Fruit fly (Drosophila melanogaster) Kc167 (cell line): ENCODE results near the gene AP-1mu.

Source experiments
- Myc ChIP-seq: fragments of >200 bp; optimal IDR thresholded peaks from 2 replicates; lab custom pipeline; 2017; ENCODE audit warnings: missing external identifiers
- Sin3A ChIP-seq: fragments of >200 bp; optimal IDR thresholded peaks from 2 replicates; lab custom pipeline; 2018; ENCODE audit warnings: missing external identifiers
- h ChIP-seq: fragments of >200 bp; optimal IDR thresholded peaks from 3 replicates; lab custom pipeline; 2018; ENCODE audit warnings: missing external identifiers
- insv ChIP-seq: fragments of >200 bp; optimal IDR thresholded peaks from 3 replicates; lab custom pipeline; 2018; ENCODE audit warnings: missing external identifiers
- psq ChIP-seq: fragments of >200 bp; optimal IDR thresholded peaks from 2 replicates; lab custom pipeline; 2017; ENCODE audit warnings: missing external identifiers
- ttk ChIP-seq: sonication (Bioruptor generic); optimal IDR thresholded peaks from 2 replicates; lab custom pipeline; 2017; ENCODE audit warnings: missing external identifiers

AP-1mu gene

DNA sequence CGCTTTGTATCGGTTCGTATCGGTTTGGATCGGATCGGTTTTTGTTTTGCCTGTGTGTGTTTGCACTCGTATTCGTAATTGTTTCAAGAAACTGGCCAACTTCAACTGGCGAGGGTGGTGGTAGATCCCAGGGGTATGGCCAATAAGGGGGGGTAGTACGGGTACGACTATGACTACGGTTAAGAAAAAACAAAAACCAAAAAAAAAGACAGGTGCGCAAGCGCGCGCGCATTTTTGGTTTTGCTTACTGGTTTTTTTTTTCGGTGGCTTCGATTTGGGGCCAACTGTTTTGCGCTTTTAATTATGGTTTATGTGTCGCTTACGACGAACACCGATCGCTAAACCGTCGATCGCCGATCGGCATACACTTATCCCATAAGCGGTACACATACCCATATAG, 35.5 kb upstream of the AP-1mu start:
- TF ChIP-seq psq (lab: Kevin White, UChicago) (no peak), ttk (no peak), Sin3A (lab: Kevin White, UChicago) (no peak), Myc (lab: Kevin White, UChicago) (no peak), insv (lab: Kevin White, UChicago) (no peak), h (lab: Kevin White, UChicago) (no peak)

DNA sequence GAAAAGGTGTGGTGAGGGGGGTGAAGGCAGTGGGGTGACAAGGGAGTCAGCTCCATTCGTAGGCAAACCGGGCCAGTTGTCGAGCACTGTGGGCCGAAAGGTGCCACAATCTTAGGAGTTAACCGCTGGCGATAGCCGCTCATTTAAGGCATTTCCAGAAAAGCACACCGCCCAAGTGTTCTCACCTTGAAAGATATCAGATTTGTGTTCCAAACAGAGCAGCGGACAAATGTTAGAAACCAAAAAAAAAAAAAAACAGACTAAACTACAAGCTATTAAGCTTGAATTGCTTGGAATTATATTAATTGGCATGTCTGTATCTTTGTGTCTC, 34.9 kb upstream of the AP-1mu start:
- TF ChIP-seq ttk, result no peak
- no peak for TF ChIP-seq Sin3A (lab: Kevin White, UChicago)
- no peak for TF ChIP-seq psq (lab: Kevin White, UChicago)
- TF ChIP-seq insv (lab: Kevin White, UChicago), result no peak
- TF ChIP-seq Myc (lab: Kevin White, UChicago), result no peak
- TF ChIP-seq h (lab: Kevin White, UChicago), result no peak

DNA sequence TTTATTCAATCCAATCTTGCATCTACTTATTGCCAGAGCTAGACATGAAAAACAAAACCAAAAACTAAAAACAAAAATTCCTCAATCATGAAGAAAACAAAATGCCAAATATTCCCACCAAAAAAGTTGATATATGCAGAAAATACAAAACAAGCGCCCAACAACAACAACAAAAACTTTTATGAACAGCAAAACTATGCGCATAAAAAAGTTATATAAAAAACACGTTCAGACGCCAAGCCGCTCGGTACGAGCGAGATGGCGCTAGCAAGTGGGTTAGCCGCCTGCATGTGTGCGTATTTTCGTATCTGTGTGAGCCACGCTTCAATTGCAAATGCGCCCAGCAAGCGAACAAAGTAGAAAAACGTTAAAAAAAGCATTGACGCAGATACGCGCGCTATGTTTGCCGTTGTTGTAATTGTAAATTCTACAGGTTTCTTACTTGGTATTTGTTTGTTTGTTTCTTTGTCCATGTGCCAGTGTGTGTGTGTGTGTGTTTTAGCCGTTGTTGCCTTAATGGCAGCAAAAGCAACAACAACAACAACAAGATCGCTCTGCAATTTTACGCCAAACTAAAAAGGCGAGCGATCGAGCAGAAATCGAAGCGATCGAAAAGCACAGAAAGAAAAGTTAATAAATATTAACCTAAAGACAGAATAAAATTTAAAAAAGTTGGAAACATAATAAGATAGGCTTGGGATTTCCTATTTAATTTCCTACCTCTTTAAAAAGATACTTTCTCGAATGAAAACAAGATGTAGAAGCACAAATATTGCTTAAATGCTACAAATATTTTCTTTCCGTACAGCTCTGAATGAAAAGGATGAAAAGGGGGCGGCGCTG, 34.3 kb upstream of the AP-1mu start:
- TF ChIP-seq psq (lab: Kevin White, UChicago) (no peak), ttk (no peak), Myc (lab: Kevin White, UChicago) (no peak), h (lab: Kevin White, UChicago) (no peak), insv (lab: Kevin White, UChicago) (no peak), Sin3A (lab: Kevin White, UChicago) (no peak)

DNA sequence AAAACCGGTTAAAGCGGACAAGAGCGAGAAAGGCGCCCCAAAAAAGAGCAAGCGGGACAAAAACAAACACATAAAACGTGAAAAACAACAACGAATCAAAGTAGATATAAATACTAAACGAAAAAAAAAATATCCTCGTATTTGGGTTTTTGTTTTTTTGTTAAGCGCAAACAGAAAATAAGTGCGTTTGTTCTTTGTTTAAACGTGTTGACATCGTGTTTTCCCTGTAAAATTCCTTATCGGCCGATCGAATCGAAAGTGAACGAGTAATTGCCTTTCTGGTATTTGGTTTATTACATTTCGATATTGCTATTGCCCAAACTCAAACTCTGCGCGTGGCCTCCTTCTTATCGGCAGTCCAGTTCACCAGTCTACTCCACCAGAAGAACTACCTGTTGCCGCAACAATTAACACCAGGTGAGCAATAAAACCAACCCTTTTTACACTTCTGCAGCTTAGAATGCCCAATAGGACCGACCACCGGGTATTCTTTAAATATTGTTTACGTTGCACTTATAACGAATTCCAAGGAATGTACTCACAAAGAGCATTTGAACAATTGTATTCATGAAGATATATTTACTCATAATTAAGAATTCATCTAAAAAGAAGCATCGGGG, 32.6 kb upstream of the AP-1mu start:
- TF ChIP-seq h (lab: Kevin White, UChicago) (no peak), psq (lab: Kevin White, UChicago) (no peak), Sin3A (lab: Kevin White, UChicago) (no peak), insv (lab: Kevin White, UChicago) (no peak), ttk (no peak)

- no peak for TF ChIP-seq ttk
- no peak for TF ChIP-seq h (lab: Kevin White, UChicago)
- TF ChIP-seq Myc (lab: Kevin White, UChicago), result no peak
- no peak for TF ChIP-seq insv (lab: Kevin White, UChicago)
- no peak for TF ChIP-seq Sin3A (lab: Kevin White, UChicago)
- TF ChIP-seq psq (lab: Kevin White, UChicago), result no peak
These were observed 31.7 kb upstream of the AP-1mu start, which contains the start of the genes bocks and CG8312 for dm6 chr3R:9590952-9591532. TSS of gene bocks (minus strand) at chr3R:9591002. TSS of gene CG8312 (plus strand) at chr3R:9591309.

DNA sequence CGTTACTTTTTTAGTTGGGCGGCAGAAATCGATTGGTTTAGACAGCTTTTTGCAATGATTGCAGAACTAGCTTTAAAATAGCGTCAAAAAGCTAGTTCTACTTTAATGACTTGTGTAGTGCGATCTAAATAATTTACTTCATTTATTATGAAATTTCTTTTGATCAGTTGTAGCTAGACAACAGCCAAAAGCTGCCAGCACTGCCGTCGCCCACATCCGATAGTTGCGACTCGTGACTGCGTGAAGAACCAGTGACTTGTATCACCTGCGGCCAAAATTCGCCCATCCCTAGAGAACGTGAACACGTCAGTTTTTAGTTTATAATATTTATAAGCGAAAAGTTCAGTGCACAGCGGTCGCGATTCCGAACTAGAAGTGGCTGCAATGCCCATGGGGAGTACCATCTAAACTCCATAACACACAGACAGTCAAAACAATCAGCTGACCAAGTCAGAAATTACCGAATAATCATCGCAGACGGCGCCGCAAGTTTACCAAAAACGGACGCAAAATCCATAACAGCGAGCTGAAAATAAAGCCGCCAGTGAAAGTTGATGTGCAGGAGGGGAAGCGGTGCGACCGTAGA, 27.4 kb upstream of the AP-1mu start, which contains the start of gene P58IPK:
Gene P58IPK (plus strand): TSS at position 280 of the 586 bp plus-strand sequence.
- TF ChIP-seq insv (lab: Kevin White, UChicago), result no peak
- TF ChIP-seq Sin3A (lab: Kevin White, UChicago), result no peak
- TF ChIP-seq psq (lab: Kevin White, UChicago), result no peak
- no peak for TF ChIP-seq h (lab: Kevin White, UChicago)
- no peak for TF ChIP-seq Myc (lab: Kevin White, UChicago)
- no peak for TF ChIP-seq ttk

dm6 chr3R:9583122-9583521, 23.8 kb upstream of the AP-1mu start, which contains the start of gene CG33654:
TSS of gene CG33654 (minus strand) at chr3R:9583222.
- no peak for TF ChIP-seq Sin3A (lab: Kevin White, UChicago)
- no peak for TF ChIP-seq insv (lab: Kevin White, UChicago)
- TF ChIP-seq psq (lab: Kevin White, UChicago), result no peak
- TF ChIP-seq h (lab: Kevin White, UChicago), result no peak
- TF ChIP-seq ttk, result no peak
- no peak for TF ChIP-seq Myc (lab: Kevin White, UChicago)

DNA sequence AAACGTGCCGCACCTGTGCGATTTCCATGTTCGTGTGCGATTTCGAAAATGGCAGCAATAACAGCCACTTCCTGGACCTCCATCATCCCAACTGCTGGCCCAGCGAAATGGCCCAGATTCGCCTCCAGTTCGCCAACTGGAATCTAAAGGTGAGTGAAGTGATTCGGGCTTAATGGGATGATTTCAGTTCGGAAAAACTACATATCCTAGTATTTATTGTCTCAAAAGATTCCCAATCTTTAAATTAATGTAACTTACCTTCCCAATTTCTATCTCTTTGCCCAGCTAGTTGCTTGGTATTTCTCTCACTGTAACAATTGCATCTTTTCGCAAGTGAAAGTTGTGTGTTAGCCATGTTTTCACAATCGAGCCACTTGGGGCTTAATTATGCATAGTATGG, 22.6 kb upstream of the AP-1mu start:
- TF ChIP-seq insv (lab: Kevin White, UChicago), result no peak
- TF ChIP-seq h (lab: Kevin White, UChicago), result no peak
- no peak for TF ChIP-seq Myc (lab: Kevin White, UChicago)

- no peak for TF ChIP-seq psq (lab: Kevin White, UChicago)
- no peak for TF ChIP-seq h (lab: Kevin White, UChicago)
- no peak for TF ChIP-seq Sin3A (lab: Kevin White, UChicago)
- no peak for TF ChIP-seq insv (lab: Kevin White, UChicago)
- no peak for TF ChIP-seq ttk
- no peak for TF ChIP-seq Myc (lab: Kevin White, UChicago)
These were observed 21.8 kb upstream of the AP-1mu start, which contains the start of gene CG8301 for dm6 chr3R:9581089-9581520. TSS of gene CG8301 (plus strand) at chr3R:9581306.

DNA sequence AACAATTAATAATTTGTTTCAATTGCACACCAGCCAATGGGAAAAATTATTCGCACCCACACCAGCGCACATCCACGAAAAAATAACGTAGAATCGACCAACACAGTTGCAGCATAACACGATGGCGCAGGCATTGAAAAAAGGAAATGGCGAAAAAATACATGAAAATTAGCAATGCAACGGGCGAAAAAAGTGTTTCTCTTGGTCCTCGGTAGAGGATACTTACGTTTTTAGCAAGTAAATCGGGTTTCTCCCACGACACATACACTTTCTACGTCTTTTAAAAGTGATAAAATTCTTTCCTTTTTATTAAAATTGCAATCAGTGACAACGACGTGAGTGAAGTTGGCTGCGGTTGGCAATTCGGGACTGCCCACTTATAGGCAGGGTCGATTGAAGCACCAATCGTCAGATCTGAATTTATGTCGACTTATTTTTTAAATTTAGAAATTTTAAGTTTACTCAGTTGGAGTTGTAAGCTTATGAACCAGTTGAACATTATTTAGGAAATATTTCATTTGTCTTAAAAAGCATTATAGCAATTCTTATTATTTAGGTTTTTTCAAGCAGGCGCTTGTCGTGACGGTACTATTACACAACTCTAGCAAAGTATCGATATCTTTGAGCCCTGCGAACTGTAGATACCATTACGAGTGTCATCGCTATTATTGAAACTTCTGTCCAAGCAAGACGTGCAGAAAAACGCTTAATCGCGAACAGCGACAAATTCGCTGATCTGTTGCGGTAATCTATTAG, 18.2 kb upstream of the AP-1mu start, which contains the start of the genes Kap-alpha3 and Son:
Gene Kap-alpha3 (minus strand): TSS at position 352 of the 756 bp plus-strand sequence.
Gene Son (plus strand): TSS at position 661 of the 756 bp plus-strand sequence.
- TF ChIP-seq Myc (lab: Kevin White, UChicago), result no peak
- TF ChIP-seq h (lab: Kevin White, UChicago), result no peak
- TF ChIP-seq Sin3A (lab: Kevin White, UChicago), result no peak
- TF ChIP-seq insv (lab: Kevin White, UChicago), result no peak
- no peak for TF ChIP-seq psq (lab: Kevin White, UChicago)
- no peak for TF ChIP-seq ttk
